Worm (Caenorhabditis elegans) whole organism, midembryonic: ENCODE measurements around the gene csn-6.

ENCODE experiments used
- T22C8.4 ChIP-seq: fragments of 200-800 bp; sonication (Bioruptor generic); IDR thresholded peaks from 2 replicates; pipeline ENCODE4 v1.3.6; 2022; ENCODE audit warnings: missing genetic modification characterization, missing compliant biosample characterization
- cog-1 ChIP-seq: sonication (generic microtip); optimal IDR thresholded peaks from 2 replicates; lab custom pipeline; 2016; ENCODE audit warnings: missing genetic modification characterization, missing compliant biosample characterization
- flt-1 ChIP-seq: fragments of 200-800 bp; sonication (Bioruptor generic); IDR thresholded peaks from 2 replicates; pipeline ENCODE4 v1.3.6; 2022; ENCODE audit warnings: missing genetic modification characterization, missing compliant biosample characterization
- klf-2 ChIP-seq: fragments of 200-800 bp; sonication (Bioruptor generic); conservative IDR thresholded peaks from 2 replicates; pipeline ENCODE4 v1.3.6; 2022; ENCODE audit warnings: missing genetic modification reagents, missing genetic modification characterization, missing compliant biosample characterization
- med-1 ChIP-seq: sonication (generic microtip); optimal IDR thresholded peaks from 2 replicates; lab custom pipeline; 2017; ENCODE audit warnings: missing genetic modification characterization, mild to moderate bottlenecking, missing compliant biosample characterization, antibody characterized with exemption, missing genetic modification reagents; ENCODE audit not compliant: insufficient read depth
- ref-1 ChIP-seq: fragments of 200-800 bp; sonication (Bioruptor generic); conservative IDR thresholded peaks from 2 replicates; pipeline ENCODE4 v1.3.6; 2022; ENCODE audit warnings: missing genetic modification reagents, missing genetic modification characterization, missing compliant biosample characterization
- tab-1 ChIP-seq: fragments of 200-800 bp; sonication (Bioruptor generic); IDR thresholded peaks from 2 replicates; pipeline ENCODE4 v1.3.6; 2022; ENCODE audit warnings: missing genetic modification characterization, missing compliant biosample characterization
- ztf-23 ChIP-seq: fragments of 200-800 bp; sonication (Bioruptor generic); IDR thresholded peaks from 2 replicates; pipeline ENCODE4 v1.3.6; 2022; ENCODE audit warnings: missing genetic modification reagents, missing genetic modification characterization, missing compliant biosample characterization
- ztf-29 ChIP-seq: fragments of 200-800 bp; sonication (Bioruptor generic); IDR thresholded peaks from 2 replicates; pipeline ENCODE4 v1.3.6; 2022; ENCODE audit warnings: missing genetic modification reagents, missing genetic modification characterization, missing compliant biosample characterization

csn-6 gene

DNA sequence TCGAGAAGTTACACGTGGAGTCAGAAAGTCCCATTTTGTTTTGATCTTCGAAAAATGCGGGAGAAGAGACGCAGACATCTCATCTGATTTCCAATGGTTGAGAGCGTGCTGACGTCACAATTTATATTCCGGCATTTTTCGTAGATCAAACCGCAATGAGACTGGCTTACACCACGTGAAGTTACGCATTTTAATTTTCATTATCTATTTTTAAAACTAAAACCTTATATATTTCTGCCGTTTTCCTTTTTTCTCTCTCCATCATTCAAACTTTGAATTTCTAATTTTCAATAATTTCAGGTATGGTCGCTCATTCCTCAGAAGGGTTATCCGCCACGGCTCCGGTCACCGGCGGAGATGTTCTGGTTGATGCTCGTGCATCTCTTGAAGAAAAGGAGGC lies 14.7 kb downstream of the csn-6 start, which contains the start of gene fat-1:
Gene fat-1 (plus strand): TSS at position 301 of the 400 bp plus-strand sequence.
- TF ChIP-seq klf-2 (GFP tag; lab: Robert Waterston, UW) (no peak), ztf-23 (GFP tag; lab: Robert Waterston, UW) (no peak), tab-1 (GFP tag; lab: Robert Waterston, UW) (no peak), ztf-29 (GFP tag; lab: Robert Waterston, UW) (no peak), cog-1 (tag; lab: Kevin White, UChicago) (no peak), med-1 (GFP tag; lab: Kevin White, UChicago) (no peak), ref-1 (GFP tag; lab: Robert Waterston, UW) (no peak), T22C8.4 (GFP tag; lab: Robert Waterston, UW) (no peak), flt-1 (GFP tag; lab: Robert Waterston, UW) (no peak)

DNA sequence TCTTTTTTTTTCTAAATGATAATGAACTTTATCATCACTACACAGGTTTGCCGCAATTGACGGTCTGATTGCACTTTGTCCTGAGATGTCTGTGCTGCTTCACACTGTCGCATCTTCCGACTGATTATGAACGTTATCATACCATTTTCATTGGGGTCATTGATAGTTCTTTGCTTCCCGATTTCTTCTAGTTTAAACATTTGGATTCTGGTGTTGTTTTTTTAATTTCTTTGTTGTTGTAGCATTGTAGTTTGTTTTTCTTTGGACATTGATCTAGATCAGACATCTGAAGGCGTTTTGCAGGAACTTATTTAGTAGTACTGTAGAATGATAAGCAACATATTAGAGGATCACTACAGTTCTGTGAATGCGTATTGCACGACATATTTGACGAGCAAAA lies 18.1 kb downstream of the csn-6 start:
- TF ChIP-seq cog-1 (tag; lab: Kevin White, UChicago): no peak
- no peak for TF ChIP-seq flt-1 (GFP tag; lab: Robert Waterston, UW)
- TF ChIP-seq med-1 (GFP tag; lab: Kevin White, UChicago): no peak
- no peak for TF ChIP-seq ztf-23 (GFP tag; lab: Robert Waterston, UW)
- no peak for TF ChIP-seq ztf-29 (GFP tag; lab: Robert Waterston, UW)
- no peak for TF ChIP-seq T22C8.4 (GFP tag; lab: Robert Waterston, UW)
- TF ChIP-seq klf-2 (GFP tag; lab: Robert Waterston, UW): no peak
- TF ChIP-seq ref-1 (GFP tag; lab: Robert Waterston, UW): no peak
- TF ChIP-seq tab-1 (GFP tag; lab: Robert Waterston, UW): no peak

DNA sequence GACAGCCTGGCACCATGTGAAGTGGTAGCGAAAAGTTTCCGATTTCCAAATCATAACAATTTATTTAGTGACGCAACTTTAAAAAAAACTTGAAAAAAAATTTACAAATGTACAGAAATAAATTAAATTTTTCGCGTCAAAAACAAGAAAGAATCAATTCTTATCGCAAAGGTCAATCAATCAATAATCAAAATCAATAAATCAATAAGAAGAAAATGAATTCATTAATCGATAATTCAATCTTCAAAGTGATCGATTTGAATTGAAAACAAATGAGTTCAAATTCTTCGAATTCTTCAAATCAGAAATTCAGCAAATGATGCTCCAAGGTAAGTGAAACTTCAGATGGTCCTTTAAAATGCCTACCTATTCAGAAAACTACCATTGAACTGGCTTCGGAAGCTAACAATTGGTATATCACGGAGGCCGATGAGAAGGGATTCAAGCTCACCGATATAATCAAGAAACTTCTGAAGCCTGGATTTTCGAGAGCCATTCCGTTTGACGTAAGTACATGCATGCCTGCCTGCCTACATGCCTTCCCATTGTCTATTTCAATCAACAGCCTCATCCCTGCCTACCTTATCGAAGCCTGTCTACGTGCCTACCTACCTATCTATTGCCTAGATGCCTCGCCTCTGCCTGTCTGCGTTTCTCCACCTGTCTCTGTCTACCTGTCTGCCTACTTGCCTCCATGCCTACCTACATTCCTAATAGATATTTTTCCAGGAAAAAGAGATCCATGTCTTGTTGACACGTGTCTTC lies 19.4 kb downstream of the csn-6 start:
- no peak for TF ChIP-seq tab-1 (GFP tag; lab: Robert Waterston, UW)
- TF ChIP-seq klf-2 (GFP tag; lab: Robert Waterston, UW): no peak
- no peak for TF ChIP-seq ztf-29 (GFP tag; lab: Robert Waterston, UW)
- TF ChIP-seq ref-1 (GFP tag; lab: Robert Waterston, UW): no peak
- TF ChIP-seq flt-1 (GFP tag; lab: Robert Waterston, UW): no peak
- no peak for TF ChIP-seq med-1 (GFP tag; lab: Kevin White, UChicago)
- no peak for TF ChIP-seq cog-1 (tag; lab: Kevin White, UChicago)
- TF ChIP-seq T22C8.4 (GFP tag; lab: Robert Waterston, UW): no peak
- no peak for TF ChIP-seq ztf-23 (GFP tag; lab: Robert Waterston, UW)

ce11 chrIV:13322429-13322828 lies 21.8 kb downstream of the csn-6 start:
- TF ChIP-seq ref-1 (GFP tag; lab: Robert Waterston, UW) (no peak), T22C8.4 (GFP tag; lab: Robert Waterston, UW) (no peak), klf-2 (GFP tag; lab: Robert Waterston, UW) (no peak), ztf-29 (GFP tag; lab: Robert Waterston, UW) (no peak), flt-1 (GFP tag; lab: Robert Waterston, UW) (no peak), med-1 (GFP tag; lab: Kevin White, UChicago) (no peak), tab-1 (GFP tag; lab: Robert Waterston, UW) (no peak), cog-1 (tag; lab: Kevin White, UChicago) (no peak), ztf-23 (GFP tag; lab: Robert Waterston, UW) (no peak)

DNA sequence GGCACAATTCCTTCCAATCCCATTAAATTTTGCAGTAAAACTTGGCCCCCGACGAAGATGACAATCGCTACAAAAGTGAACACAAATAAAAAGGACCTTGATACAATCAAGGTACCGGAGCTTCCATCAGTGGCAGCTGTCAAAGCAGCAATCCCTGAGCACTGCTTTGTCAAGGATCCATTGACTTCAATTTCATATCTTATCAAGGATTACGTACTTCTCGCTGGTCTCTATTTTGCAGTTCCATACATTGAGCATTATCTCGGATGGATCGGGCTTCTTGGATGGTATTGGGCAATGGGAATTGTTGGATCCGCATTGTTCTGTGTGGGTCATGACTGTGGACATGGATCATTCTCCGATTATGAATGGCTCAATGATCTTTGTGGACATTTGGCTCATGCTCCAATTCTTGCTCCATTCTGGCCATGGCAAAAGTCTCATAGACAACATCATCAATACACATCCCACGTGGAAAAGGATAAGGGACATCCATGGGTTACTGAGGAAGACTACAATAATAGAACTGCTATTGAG lies 23.3 kb downstream of the csn-6 start, which contains the start of gene fat-2:
Gene fat-2 (plus strand): TSS at position 51 of the 537 bp plus-strand sequence.
- TF ChIP-seq klf-2 (GFP tag; lab: Robert Waterston, UW) (no peak), tab-1 (GFP tag; lab: Robert Waterston, UW) (no peak), ztf-23 (GFP tag; lab: Robert Waterston, UW) (no peak), flt-1 (GFP tag; lab: Robert Waterston, UW) (no peak), T22C8.4 (GFP tag; lab: Robert Waterston, UW) (no peak), ztf-29 (GFP tag; lab: Robert Waterston, UW) (no peak), cog-1 (tag; lab: Kevin White, UChicago) (no peak), ref-1 (GFP tag; lab: Robert Waterston, UW) (no peak), med-1 (GFP tag; lab: Kevin White, UChicago) (no peak)

DNA sequence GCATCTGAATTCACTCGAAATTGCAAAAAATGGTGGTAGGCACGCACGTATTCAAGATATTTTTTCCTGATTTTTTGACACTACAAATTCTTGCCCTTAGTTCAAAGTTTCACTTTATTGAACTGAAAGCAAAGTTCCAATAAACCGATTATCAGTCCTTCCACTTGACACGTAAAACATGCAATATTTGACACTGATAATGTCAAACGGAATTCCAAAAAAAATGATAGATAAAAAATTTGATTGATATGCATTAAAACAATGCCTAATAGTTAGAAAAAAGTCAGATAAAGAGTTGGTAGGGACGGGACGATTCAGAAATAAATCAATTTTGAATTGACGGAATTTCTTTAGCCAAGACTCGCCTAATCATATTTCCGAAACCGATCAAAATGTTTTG lies 26.4 kb downstream of the csn-6 start:
- TF ChIP-seq ztf-29 (GFP tag; lab: Robert Waterston, UW) (no peak), klf-2 (GFP tag; lab: Robert Waterston, UW) (no peak), med-1 (GFP tag; lab: Kevin White, UChicago) (no peak), tab-1 (GFP tag; lab: Robert Waterston, UW) (no peak), ref-1 (GFP tag; lab: Robert Waterston, UW) (no peak), T22C8.4 (GFP tag; lab: Robert Waterston, UW) (no peak), ztf-23 (GFP tag; lab: Robert Waterston, UW) (no peak), cog-1 (tag; lab: Kevin White, UChicago) (no peak), flt-1 (GFP tag; lab: Robert Waterston, UW) (no peak)

DNA sequence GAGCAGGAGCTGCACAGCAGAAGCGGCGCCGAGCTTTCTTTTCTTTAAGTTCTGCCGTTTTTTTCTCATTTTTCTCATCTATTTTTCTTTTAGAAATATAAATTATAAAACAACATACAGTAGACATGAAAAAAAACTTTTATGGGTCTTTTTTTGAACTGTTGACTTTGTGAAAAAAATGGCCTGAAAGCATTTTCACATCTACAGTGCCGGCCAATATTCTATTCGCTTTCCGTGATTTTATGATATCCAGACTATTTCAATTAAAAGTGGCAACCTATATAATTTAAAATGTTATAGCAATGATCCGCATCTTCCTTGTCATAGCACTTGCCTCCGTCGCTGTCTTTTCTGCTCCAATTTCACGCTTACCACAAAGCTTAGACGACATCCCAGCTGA lies 27.4 kb downstream of the csn-6 start, which contains the start of gene far-6:
Gene far-6 (plus strand): TSS at position 301 of the 400 bp plus-strand sequence.
- TF ChIP-seq T22C8.4 (GFP tag; lab: Robert Waterston, UW) (no peak), tab-1 (GFP tag; lab: Robert Waterston, UW) (no peak), ref-1 (GFP tag; lab: Robert Waterston, UW) (no peak), ztf-29 (GFP tag; lab: Robert Waterston, UW) (no peak), med-1 (GFP tag; lab: Kevin White, UChicago) (no peak), flt-1 (GFP tag; lab: Robert Waterston, UW) (no peak), klf-2 (GFP tag; lab: Robert Waterston, UW) (no peak), cog-1 (tag; lab: Kevin White, UChicago) (no peak), ztf-23 (GFP tag; lab: Robert Waterston, UW) (no peak)

ce11 chrIV:13330547-13330946 lies 29.9 kb downstream of the csn-6 start:
- TF ChIP-seq cog-1 (tag; lab: Kevin White, UChicago) (no peak), ztf-23 (GFP tag; lab: Robert Waterston, UW) (no peak), klf-2 (GFP tag; lab: Robert Waterston, UW) (no peak), ref-1 (GFP tag; lab: Robert Waterston, UW) (no peak), tab-1 (GFP tag; lab: Robert Waterston, UW) (no peak), ztf-29 (GFP tag; lab: Robert Waterston, UW) (no peak), med-1 (GFP tag; lab: Kevin White, UChicago) (no peak), flt-1 (GFP tag; lab: Robert Waterston, UW) (no peak), T22C8.4 (GFP tag; lab: Robert Waterston, UW) (no peak)
